Worm (Caenorhabditis elegans): ENCODE measurements around the gene sdz-8.

DNA sequence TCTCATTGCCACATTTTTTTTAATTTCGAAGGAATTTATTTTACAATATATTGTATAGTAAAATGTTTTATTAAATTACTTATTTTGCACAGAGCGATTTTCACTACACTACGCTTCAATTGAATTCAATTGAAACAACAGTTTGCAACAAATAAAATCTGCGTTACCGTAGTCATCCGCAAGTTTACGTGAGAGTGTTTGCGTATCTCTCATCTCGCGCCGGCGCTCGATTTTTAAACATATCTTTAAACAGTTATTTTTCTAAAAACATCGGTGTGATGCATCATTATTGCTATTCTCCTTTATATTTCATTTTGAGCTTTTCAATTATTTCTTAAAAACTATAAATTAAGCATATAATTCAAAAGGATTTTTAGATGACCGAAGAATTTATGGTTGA, 38.3 kb upstream of the sdz-8 start, which contains the start of gene duo-1:
- TF ChIP-seq lin-15B (tag; optimal IDR thresholded peaks at IDR 0.05): no peak
- peak; percentile 23 for TF ChIP-seq F16B12.6 (tag; optimal IDR thresholded peaks at IDR 0.05)

Measured in whole organism, L1 larva.